Worm (Caenorhabditis elegans): ENCODE results near the gene W01H2.2.

W01H2.2 gene

DNA sequence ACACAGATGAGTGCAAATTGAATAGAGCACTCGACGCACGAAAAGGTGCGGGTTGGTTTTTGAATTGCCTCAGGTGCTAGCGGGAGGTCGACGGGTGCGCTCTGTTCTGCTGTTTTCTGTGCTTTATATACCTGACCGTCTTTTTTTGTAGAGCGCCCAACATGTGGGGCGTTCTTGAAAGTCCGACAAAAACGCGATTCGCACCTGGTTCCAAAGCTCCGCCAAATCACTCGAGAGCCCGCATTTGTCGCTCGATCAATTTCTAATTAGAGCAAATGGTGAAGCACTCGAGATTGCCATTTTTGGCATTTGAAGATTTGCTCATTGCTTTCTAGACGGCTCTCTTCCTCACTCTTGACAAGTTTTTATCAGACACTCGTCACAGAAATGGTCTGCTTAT lies 40.9 kb downstream of the W01H2.2 start, which contains the start of gene ZK470.6:
Gene ZK470.6, minus strand, starts transcription at position 101 of the 400 bp plus-strand sequence.
- no peak for TF ChIP-seq C16A3.4 (tag; optimal IDR thresholded peaks at IDR 0.05)
- TF ChIP-seq nhr-90 (tag; optimal IDR thresholded peaks at IDR 0.05; ENCODE audit: poor library complexity) = no peak
